Fruit fly (Drosophila melanogaster) whole organism: Measurements from ENCODE around the gene CG13884.

Experiments
- CG8478 ChIP-seq: fragments of >200 bp; optimal IDR thresholded peaks from 2 replicates; lab custom pipeline; 2018; ENCODE audit warnings: inconsistent platforms
- Dll ChIP-seq: fragments of >200 bp; optimal IDR thresholded peaks from 2 replicates; lab custom pipeline; 2017
- EcR ChIP-seq, 2 experiments: fragments of >200 bp; optimal IDR thresholded peaks; 2 replicates each; lab custom pipeline; 2017; ENCODE audit warnings: missing biosample characterization in 2 of 2, missing genetic modification characterization in 2 of 2, missing genetic modification reagents in 2 of 2
- psq ChIP-seq: fragments of >200 bp; optimal IDR thresholded peaks from 2 replicates; lab custom pipeline; 2017
- usp ChIP-seq: fragments of >200 bp; optimal IDR thresholded peaks from 2 replicates; lab custom pipeline; 2017; ENCODE audit warnings: missing biosample characterization, missing genetic modification characterization, mixed read lengths

DNA sequence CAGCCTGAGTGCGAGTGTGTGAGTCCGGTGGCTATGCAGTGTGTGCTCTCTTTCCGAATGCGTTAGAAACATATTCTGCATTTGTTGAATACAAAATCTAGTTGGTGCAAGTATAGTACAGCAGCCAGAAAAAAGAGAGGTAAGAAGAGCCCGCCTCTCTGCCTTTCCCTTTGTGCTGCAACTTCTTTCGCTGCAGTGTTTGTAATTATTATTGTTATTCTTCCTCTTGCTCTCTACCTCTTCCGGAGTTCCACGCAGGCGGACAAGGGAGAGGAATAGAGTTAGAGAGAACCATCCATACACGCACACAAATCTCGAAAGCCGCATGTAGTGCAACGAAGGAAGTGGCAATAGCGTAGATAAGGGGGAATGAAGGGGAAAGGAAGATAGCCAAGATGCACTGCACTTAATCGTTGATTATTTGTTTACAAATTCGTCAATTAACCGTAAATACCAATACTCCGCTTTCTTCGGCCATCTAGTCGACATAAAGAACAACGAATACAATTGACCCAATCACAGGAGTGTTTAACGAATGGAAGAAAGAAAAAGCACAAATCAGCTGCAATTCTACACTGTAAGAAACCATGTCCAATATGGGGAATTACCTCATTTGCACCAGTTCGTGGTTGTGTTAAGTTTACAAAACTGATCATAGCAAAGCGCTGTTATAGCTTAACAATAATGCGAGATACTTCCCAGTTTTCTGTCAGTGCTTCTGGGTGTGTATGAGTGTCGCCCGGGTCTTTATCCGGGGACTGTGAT is 18.4 kb downstream of the CG13884 start:
- TF ChIP-seq EcR (GFP tag; optimal IDR thresholded peaks at IDR 0.05; lab: Kevin White, UChicago) (no peak), usp (no peak), psq (lab: Kevin White, UChicago) (no peak), Dll (no peak), CG8478 (no peak)
